Worm (Caenorhabditis elegans) whole organism, L1 larva: ENCODE results near the gene mig-5.

ENCODE experiments used
- ceh-90 ChIP-seq: sonication (generic microtip); optimal IDR thresholded peaks from 2 replicates; lab custom pipeline; 2016; ENCODE audit warnings: missing genetic modification characterization, missing compliant biosample characterization
- grh-1 ChIP-seq: fragments of 200-800 bp; sonication (Bioruptor generic); IDR thresholded peaks from 2 replicates; pipeline ENCODE4 v1.3.6; 2022; ENCODE audit warnings: missing genetic modification reagents, missing genetic modification characterization, missing compliant biosample characterization
- jun-1 ChIP-seq: fragments of 150-350 bp; optimal IDR thresholded peaks from 2 replicates; lab custom pipeline; 2014; ENCODE audit warnings: missing biosample characterization, missing genetic modification reagents, missing genetic modification characterization
- lsy-2 ChIP-seq, 2 experiments: fragments of 150-350 bp; optimal IDR thresholded peaks; 2 replicates each; lab custom pipeline; 2014; ENCODE audit warnings: missing biosample characterization in 2 of 2, missing genetic modification characterization in 2 of 2
- mdl-1 ChIP-seq, 2 experiments: fragments of 150-350 bp; optimal IDR thresholded peaks; 2 replicates each; lab custom pipeline; 2014 to 2017; ENCODE audit warnings: missing biosample characterization in 2 of 2, missing genetic modification characterization in 2 of 2, inconsistent platforms in 1 of 2
- mep-1 ChIP-seq: fragments of 150-350 bp; optimal IDR thresholded peaks from 2 replicates; lab custom pipeline; 2014; ENCODE audit warnings: missing biosample characterization, missing genetic modification characterization
- nhr-28 ChIP-seq: fragments of 150-350 bp; optimal IDR thresholded peaks from 2 replicates; lab custom pipeline; 2014; ENCODE audit warnings: missing biosample characterization, missing genetic modification characterization
- pqm-1 ChIP-seq: sonication (generic microtip); optimal IDR thresholded peaks from 3 replicates; lab custom pipeline; 2017; ENCODE audit warnings: missing biosample characterization, missing genetic modification characterization
- zag-1 ChIP-seq: fragments of 150-350 bp; optimal IDR thresholded peaks from 2 replicates; lab custom pipeline; 2014; ENCODE audit warnings: missing biosample characterization, missing genetic modification characterization

- TF ChIP-seq zag-1 (tag; lab: Kevin White, UChicago) (no peak), mdl-1 (tag; optimal IDR thresholded peaks at IDR 0.05; lab: Kevin White, UChicago) (no peak), nhr-28 (tag; lab: Kevin White, UChicago) (no peak), grh-1 (GFP tag; lab: Robert Waterston, UW) (no peak), ceh-90 (tag; lab: Kevin White, UChicago) (no peak), lsy-2 (tag; optimal IDR thresholded peaks at IDR 0.05; lab: Kevin White, UChicago) (peak; percentile 15 to 88), pqm-1 (tag; lab: Kevin White, UChicago) (no peak), mep-1 (tag; lab: Kevin White, UChicago) (no peak), jun-1 (tag; lab: Kevin White, UChicago) (no peak)
These were observed 47.4 kb downstream of the mig-5 start for ce11 chrII:8137379-8137778.
